Fruit fly (Drosophila melanogaster): Measurements from ENCODE around the gene CG42507.

- TF ChIP-seq Dll (optimal IDR thresholded peaks at IDR 0.05) (no peak), pan (optimal IDR thresholded peaks at IDR 0.05) (no peak), usp (GFP tag; optimal IDR thresholded peaks at IDR 0.05) (no peak), CG8478 (optimal IDR thresholded peaks at IDR 0.05) (no peak), psq (optimal IDR thresholded peaks at IDR 0.05) (no peak)
Measured at dm6 chr3L:14781863-14782218, 24.1 kb upstream of the CG42507 start.

All from whole organism.